Fruit fly (Drosophila melanogaster) whole organism, embryonic: ENCODE results near the gene CG8292.
A peak's percentile ranks its signal among the peaks of the same experiment; 100 is the strongest.

ENCODE experiments used
- Abd-B ChIP-seq: fragments of 200-800 bp; sonication (Bioruptor generic); optimal IDR thresholded peaks from 2 replicates; lab custom pipeline; 2018; ENCODE audit warnings: missing biosample characterization, mild to moderate bottlenecking, missing genetic modification characterization, moderate library complexity
- CG10565 ChIP-seq: fragments of 200-800 bp; sonication (Bioruptor generic); optimal IDR thresholded peaks from 3 replicates; lab custom pipeline; 2016; ENCODE audit warnings: missing biosample characterization, mild to moderate bottlenecking, missing genetic modification characterization
- CG12236 ChIP-seq: fragments of 200-800 bp; sonication (Bioruptor generic); optimal IDR thresholded peaks from 2 replicates; lab custom pipeline; 2016; ENCODE audit warnings: missing biosample characterization, missing genetic modification characterization
- CG12744 ChIP-seq: fragments of 200-800 bp; sonication (Bioruptor generic); optimal IDR thresholded peaks from 2 replicates; lab custom pipeline; 2016; ENCODE audit warnings: missing biosample characterization, missing genetic modification characterization
- CG12769 ChIP-seq: fragments of 200-800 bp; sonication (Bioruptor generic); optimal IDR thresholded peaks from 2 replicates; lab custom pipeline; 2019; ENCODE audit warnings: missing biosample characterization, mild to moderate bottlenecking, missing genetic modification characterization, moderate library complexity
- CG15011 ChIP-seq: fragments of 200-800 bp; sonication (Bioruptor generic); optimal IDR thresholded peaks from 3 replicates; lab custom pipeline; 2018; ENCODE audit warnings: missing biosample characterization, mild to moderate bottlenecking, missing genetic modification characterization
- CG1602 ChIP-seq: fragments of 200-800 bp; sonication (Bioruptor generic); optimal IDR thresholded peaks from 3 replicates; lab custom pipeline; 2016; ENCODE audit warnings: missing biosample characterization, missing genetic modification characterization
- CG3065 ChIP-seq: fragments of 200-800 bp; sonication (Bioruptor generic); optimal IDR thresholded peaks from 2 replicates; lab custom pipeline; 2016; ENCODE audit warnings: missing biosample characterization, missing genetic modification characterization
- CG32767 ChIP-seq: fragments of 200-800 bp; sonication (Bioruptor generic); IDR thresholded peaks from 2 replicates; pipeline ENCODE4 v1.3.6; 2022; ENCODE audit warnings: missing biosample characterization, missing genetic modification characterization
- CG3838 ChIP-seq: fragments of 200-800 bp; sonication (Bioruptor generic); optimal IDR thresholded peaks from 3 replicates; lab custom pipeline; 2016; ENCODE audit warnings: missing biosample characterization, missing genetic modification characterization
- CG42726 ChIP-seq: fragments of 200-800 bp; sonication (Bioruptor generic); IDR thresholded peaks from 2 replicates; pipeline ENCODE4 v1.3.6; 2022; ENCODE audit warnings: missing biosample characterization, missing genetic modification characterization; ENCODE audit not compliant: partially characterized antibody
- CG6175 ChIP-seq: fragments of 200-800 bp; sonication (Bioruptor generic); IDR thresholded peaks from 3 replicates; pipeline ENCODE4 v1.3.6; 2022; ENCODE audit warnings: missing biosample characterization, missing genetic modification characterization
- CG6654 ChIP-seq: fragments of 200-800 bp; sonication (Bioruptor generic); optimal IDR thresholded peaks from 2 replicates; lab custom pipeline; 2017; ENCODE audit warnings: missing biosample characterization, mild to moderate bottlenecking, missing genetic modification characterization
- CG8388 ChIP-seq: fragments of 200-800 bp; sonication (Bioruptor generic); optimal IDR thresholded peaks from 2 replicates; lab custom pipeline; 2019; ENCODE audit warnings: missing biosample characterization, mild to moderate bottlenecking, missing genetic modification characterization, moderate library complexity
- CG8765 ChIP-seq: fragments of 200-800 bp; sonication (Bioruptor generic); IDR thresholded peaks from 2 replicates; pipeline ENCODE4 v1.3.6; 2022; ENCODE audit warnings: missing biosample characterization, missing genetic modification characterization
- CG9437 ChIP-seq: fragments of 200-800 bp; sonication (Bioruptor generic); optimal IDR thresholded peaks from 2 replicates; lab custom pipeline; 2018; ENCODE audit warnings: missing biosample characterization, mild to moderate bottlenecking, missing genetic modification characterization
- CG9876 ChIP-seq: fragments of 200-800 bp; sonication (Bioruptor generic); optimal IDR thresholded peaks from 2 replicates; lab custom pipeline; 2016; ENCODE audit warnings: missing biosample characterization, missing genetic modification characterization
- D ChIP-seq, 2 experiments: fragments of 200-800 bp in 1 of 2; fragments of >200 bp in 1 of 2; sonication (Bioruptor generic) in 1 of 2; optimal IDR thresholded peaks; 2 replicates in 1 of 2; 3 replicates in 1 of 2; lab custom pipeline; 2017; ENCODE audit warnings: mild to moderate bottlenecking in 1 of 2, missing biosample characterization in 1 of 2, missing genetic modification characterization in 1 of 2, missing genetic modification reagents in 1 of 2
- Dip3 ChIP-seq: fragments of 200-800 bp; sonication (Bioruptor generic); optimal IDR thresholded peaks from 3 replicates; lab custom pipeline; 2016; ENCODE audit warnings: missing biosample characterization, missing genetic modification characterization
- Dp ChIP-seq: fragments of 200-800 bp; sonication (Bioruptor generic); optimal IDR thresholded peaks from 2 replicates; lab custom pipeline; 2018; ENCODE audit warnings: missing biosample characterization, mild to moderate bottlenecking, missing genetic modification characterization, moderate library complexity
- Drgx ChIP-seq: fragments of 200-800 bp; sonication (Bioruptor generic); IDR thresholded peaks from 2 replicates; pipeline ENCODE4 v1.3.6; 2022; ENCODE audit warnings: missing biosample characterization, missing genetic modification characterization
- Fer2 ChIP-seq: fragments of 200-800 bp; sonication (Bioruptor generic); optimal IDR thresholded peaks from 2 replicates; lab custom pipeline; 2018; ENCODE audit warnings: missing biosample characterization, mild to moderate bottlenecking, missing genetic modification characterization, moderate library complexity
- HLH3B ChIP-seq: fragments of 200-800 bp; sonication (Bioruptor generic); IDR thresholded peaks from 2 replicates; pipeline ENCODE4 v1.3.6; 2022; ENCODE audit warnings: missing biosample characterization, missing genetic modification characterization
- Side ChIP-seq: fragments of 200-800 bp; sonication (Bioruptor generic); optimal IDR thresholded peaks from 2 replicates; lab custom pipeline; 2016; ENCODE audit warnings: missing biosample characterization, missing genetic modification characterization
- Tbp ChIP-seq: fragments of >200 bp; optimal IDR thresholded peaks from 2 replicates; lab custom pipeline; 2018; ENCODE audit warnings: missing biosample characterization, missing genetic modification characterization
- Xrp1 ChIP-seq: fragments of 200-800 bp; sonication (Bioruptor generic); IDR thresholded peaks from 2 replicates; pipeline ENCODE4 v1.3.6; 2022; ENCODE audit warnings: missing biosample characterization, missing genetic modification characterization
- ato ChIP-seq: fragments of 200-800 bp; sonication (Bioruptor generic); IDR thresholded peaks from 2 replicates; pipeline ENCODE4 v1.3.6; 2022; ENCODE audit warnings: missing biosample characterization, missing genetic modification characterization; ENCODE audit not compliant: partially characterized antibody
- bab2 ChIP-seq: fragments of 200-800 bp; sonication (Bioruptor generic); optimal IDR thresholded peaks from 2 replicates; lab custom pipeline; 2016; ENCODE audit warnings: missing biosample characterization, missing genetic modification characterization
- chinmo ChIP-seq: fragments of 200-800 bp; sonication (Bioruptor generic); IDR thresholded peaks from 4 replicates; pipeline ENCODE4 v1.3.6; 2022; ENCODE audit warnings: missing biosample characterization, missing genetic modification characterization; ENCODE audit not compliant: partially characterized antibody
- croc ChIP-seq: fragments of 200-800 bp; sonication (Bioruptor generic); conservative IDR thresholded peaks from 3 replicates; pipeline ENCODE4 v1.3.6; 2022; ENCODE audit warnings: missing biosample characterization, missing genetic modification characterization
- esg ChIP-seq: fragments of 200-800 bp; sonication (Bioruptor generic); conservative IDR thresholded peaks from 2 replicates; pipeline ENCODE4 v1.3.6; 2022; ENCODE audit warnings: missing biosample characterization, missing genetic modification characterization
- grn ChIP-seq: fragments of 200-800 bp; sonication (Bioruptor generic); optimal IDR thresholded peaks from 3 replicates; lab custom pipeline; 2017; ENCODE audit warnings: missing biosample characterization, missing genetic modification characterization
- gsb ChIP-seq: fragments of 200-800 bp; sonication (Bioruptor generic); IDR thresholded peaks from 2 replicates; pipeline ENCODE4 v1.3.6; 2022; ENCODE audit warnings: missing biosample characterization, missing genetic modification characterization
- h ChIP-seq: fragments of >200 bp; optimal IDR thresholded peaks from 2 replicates; lab custom pipeline; 2017
- jumu ChIP-seq: fragments of 200-800 bp; sonication (Bioruptor generic); optimal IDR thresholded peaks from 3 replicates; lab custom pipeline; 2016; ENCODE audit warnings: missing biosample characterization, missing genetic modification characterization
- kay ChIP-seq: fragments of 200-800 bp; sonication (Bioruptor generic); optimal IDR thresholded peaks from 2 replicates; lab custom pipeline; 2016; ENCODE audit warnings: missing biosample characterization, missing genetic modification characterization
- mam ChIP-seq: fragments of 200-800 bp; sonication (Bioruptor generic); optimal IDR thresholded peaks from 3 replicates; lab custom pipeline; 2016; ENCODE audit warnings: missing biosample characterization, missing genetic modification characterization
- onecut ChIP-seq: fragments of 200-800 bp; sonication (Bioruptor generic); IDR thresholded peaks from 2 replicates; pipeline ENCODE4 v1.3.6; 2022; ENCODE audit warnings: missing biosample characterization, missing genetic modification characterization
- peb ChIP-seq: fragments of 200-800 bp; sonication (Bioruptor generic); IDR thresholded peaks from 2 replicates; pipeline ENCODE4 v1.3.6; 2022; ENCODE audit warnings: missing biosample characterization, missing genetic modification characterization
- pnt ChIP-seq: fragments of 200-800 bp; sonication (Bioruptor generic); optimal IDR thresholded peaks from 3 replicates; lab custom pipeline; 2016; ENCODE audit warnings: missing biosample characterization, missing genetic modification characterization
- pum ChIP-seq: fragments of 200-800 bp; sonication (Bioruptor generic); optimal IDR thresholded peaks from 2 replicates; lab custom pipeline; 2016; ENCODE audit warnings: missing biosample characterization, missing genetic modification characterization
- pzg ChIP-seq: fragments of 200-800 bp; sonication (Bioruptor generic); optimal IDR thresholded peaks from 3 replicates; lab custom pipeline; 2018; ENCODE audit warnings: missing biosample characterization, mild to moderate bottlenecking, missing genetic modification characterization, moderate library complexity
- sc ChIP-seq, 3 experiments: fragments of >200 bp in 2 of 3; fragments of 200-800 bp in 1 of 3; sonication (Bioruptor generic) in 1 of 3; optimal IDR thresholded peaks; 2 replicates in 2 of 3; 3 replicates in 1 of 3; lab custom pipeline; 2017; ENCODE audit warnings: mild to moderate bottlenecking in 1 of 3, missing biosample characterization in 1 of 3, missing genetic modification characterization in 1 of 3, missing genetic modification reagents in 1 of 3
- scrt ChIP-seq: fragments of 200-800 bp; sonication (Bioruptor generic); optimal IDR thresholded peaks from 2 replicates; lab custom pipeline; 2018; ENCODE audit warnings: missing biosample characterization, mild to moderate bottlenecking, missing genetic modification characterization, moderate library complexity
- sens ChIP-seq: fragments of 200-800 bp; sonication (Bioruptor generic); peaks from one replicate; lab custom pipeline; 2016; ENCODE audit warnings: missing biosample characterization, missing genetic modification characterization
- sqz ChIP-seq: fragments of 200-800 bp; sonication (Bioruptor generic); optimal IDR thresholded peaks from 3 replicates; lab custom pipeline; 2018; ENCODE audit warnings: missing biosample characterization, mild to moderate bottlenecking, missing genetic modification characterization
- sr ChIP-seq: fragments of 200-800 bp; sonication (Bioruptor generic); IDR thresholded peaks from 3 replicates; pipeline ENCODE4 v1.3.6; 2022; ENCODE audit warnings: missing biosample characterization, missing genetic modification characterization
- stwl ChIP-seq: fragments of 200-800 bp; sonication (Bioruptor generic); optimal IDR thresholded peaks from 3 replicates; lab custom pipeline; 2018; ENCODE audit warnings: missing biosample characterization, mild to moderate bottlenecking, missing genetic modification characterization, moderate library complexity
- tgo ChIP-seq: fragments of 200-800 bp; sonication (Bioruptor generic); IDR thresholded peaks from 3 replicates; pipeline ENCODE4 v1.3.6; 2022; ENCODE audit warnings: missing biosample characterization, missing genetic modification characterization
- trh ChIP-seq: fragments of 200-800 bp; sonication (Bioruptor generic); optimal IDR thresholded peaks from 2 replicates; lab custom pipeline; 2016; ENCODE audit warnings: missing biosample characterization, missing genetic modification characterization
- vfl ChIP-seq: fragments of 200-800 bp; sonication (Bioruptor generic); optimal IDR thresholded peaks from 2 replicates; lab custom pipeline; 2016; ENCODE audit warnings: missing biosample characterization, missing genetic modification characterization

CG8292 gene

dm6 chr2L:8196757-8197530, 20.9 kb downstream of the CG8292 start, which contains the start of the genes CG8475 and CG8460:
CG8475 (minus strand) TSS chr2L:8196918.
CG8460 (plus strand) TSS chr2L:8197193.
- TF ChIP-seq chinmo (GFP tag; lab: Robert Waterston, UW) (no peak), CG3065 (no peak), stwl (tag; lab: Kevin White, UChicago) (peak; percentile 64), sr (GFP tag; lab: Robert Waterston, UW) (no peak), sqz (peak; percentile 97), onecut (GFP tag; lab: Robert Waterston, UW) (peak; percentile 51), CG6654 (GFP tag; lab: Kevin White, UChicago) (no peak), CG8765 (GFP tag; lab: Robert Waterston, UW) (no peak), CG9437 (GFP tag; lab: Kevin White, UChicago) (no peak), pnt (no peak), D (optimal IDR thresholded peaks at IDR 0.05; lab: Kevin White, UChicago) (no peak), D (GFP tag; optimal IDR thresholded peaks at IDR 0.05; lab: Kevin White, UChicago) (no peak), CG12744 (GFP tag; lab: Kevin White, UChicago) (no peak), CG8388 (GFP tag; lab: Kevin White, UChicago) (no peak), Xrp1 (GFP tag; lab: Robert Waterston, UW) (no peak), sens (GFP tag; lab: Kevin White, UChicago) (no peak), scrt (GFP tag; lab: Kevin White, UChicago) (no peak), jumu (GFP tag; lab: Kevin White, UChicago) (no peak), pum (GFP tag; lab: Kevin White, UChicago) (no peak), peb (no peak), CG1602 (no peak), esg (GFP tag; lab: Robert Waterston, UW) (no peak), h (lab: Kevin White, UChicago) (no peak), CG15011 (GFP tag; lab: Kevin White, UChicago) (no peak), pzg (GFP tag; lab: Kevin White, UChicago) (peak; percentile 57), Side (GFP tag; lab: Kevin White, UChicago) (no peak), CG12769 (tag; lab: Kevin White, UChicago) (no peak), sc (optimal IDR thresholded peaks at IDR 0.05; lab: Kevin White, UChicago) (no peak), sc (GFP tag; optimal IDR thresholded peaks at IDR 0.05; lab: Kevin White, UChicago) (no peak), CG32767 (GFP tag; lab: Robert Waterston, UW) (no peak), CG42726 (no peak), vfl (GFP tag; lab: Kevin White, UChicago) (no peak), CG6175 (GFP tag; lab: Robert Waterston, UW) (no peak), Fer2 (tag; lab: Kevin White, UChicago) (no peak), mam (no peak), ato (GFP tag; lab: Robert Waterston, UW) (no peak), trh (GFP tag; lab: Kevin White, UChicago) (no peak), Dp (GFP tag; lab: Kevin White, UChicago) (peak; percentile 91), bab2 (GFP tag; lab: Kevin White, UChicago) (no peak), gsb (no peak), CG3838 (GFP tag; lab: Kevin White, UChicago) (no peak), croc (GFP tag; lab: Robert Waterston, UW) (no peak), HLH3B (GFP tag; lab: Robert Waterston, UW) (no peak), tgo (no peak), Dip3 (no peak), CG12236 (GFP tag; lab: Kevin White, UChicago) (no peak), Drgx (GFP tag; lab: Robert Waterston, UW) (no peak), kay (GFP tag; lab: Kevin White, UChicago) (no peak), grn (GFP tag; lab: Kevin White, UChicago) (no peak), Abd-B (GFP tag; lab: Kevin White, UChicago) (no peak), CG9876 (no peak), CG10565 (no peak), Tbp (GFP tag; lab: Kevin White, UChicago) (no peak)
